Worm (Caenorhabditis elegans) whole organism, late embryonic: ENCODE measurements around the gene gcy-22.

Source experiments
- ama-1 ChIP-seq: fragments of 150-350 bp; optimal IDR thresholded peaks from 2 replicates; lab custom pipeline; 2014
- ceh-14 ChIP-seq: sonication (generic microtip); optimal IDR thresholded peaks from 2 replicates; lab custom pipeline; 2016; ENCODE audit warnings: missing genotype, missing genetic modification characterization, missing compliant biosample characterization
- fkh-10 ChIP-seq: fragments of 150-350 bp; optimal IDR thresholded peaks from 2 replicates; lab custom pipeline; 2014; ENCODE audit warnings: missing biosample characterization, missing genetic modification reagents, missing genetic modification characterization
- lim-6 ChIP-seq: sonication (generic microtip); optimal IDR thresholded peaks from 2 replicates; lab custom pipeline; 2016; ENCODE audit warnings: missing genetic modification characterization, missing compliant biosample characterization
- nfya-1 ChIP-seq: sonication (generic microtip); optimal IDR thresholded peaks from 2 replicates; lab custom pipeline; 2017; ENCODE audit warnings: missing genetic modification characterization, mild to moderate bottlenecking, missing compliant biosample characterization, antibody characterized with exemption, moderate library complexity
- nhr-11 ChIP-seq: fragments of 150-350 bp; optimal IDR thresholded peaks from 2 replicates; lab custom pipeline; 2014; ENCODE audit warnings: missing biosample characterization, missing genetic modification characterization
- ref-2 ChIP-seq: sonication (generic microtip); optimal IDR thresholded peaks from 2 replicates; lab custom pipeline; 2016; ENCODE audit warnings: missing genetic modification characterization, missing compliant biosample characterization

ce11 chrV:20790616-20791015, 34.2 kb downstream of the gcy-22 start:
- TF ChIP-seq ama-1 (lab: Kevin White, UChicago), result no peak
- no peak for TF ChIP-seq nhr-11
- no peak for TF ChIP-seq ceh-14 (tag; lab: Kevin White, UChicago)
- TF ChIP-seq fkh-10 (GFP tag; lab: Kevin White, UChicago), result no peak
- TF ChIP-seq ref-2 (tag; lab: Kevin White, UChicago), result no peak
- TF ChIP-seq lim-6 (tag; lab: Kevin White, UChicago), result no peak
- no peak for TF ChIP-seq nfya-1
